Worm (Caenorhabditis elegans) whole organism, mixed stage, embryonic: ENCODE results near the gene ZK512.4.

Experiments
- bed-3 ChIP-seq: fragments of 200-800 bp; sonication (Bioruptor generic); optimal IDR thresholded peaks from 3 replicates; lab custom pipeline; 2018; ENCODE audit warnings: mild to moderate bottlenecking, missing genetic modification characterization, moderate library complexity, missing compliant biosample characterization
- blmp-1 ChIP-seq: fragments of 150-350 bp; optimal IDR thresholded peaks from 2 replicates; lab custom pipeline; 2014; ENCODE audit warnings: missing biosample characterization, missing genetic modification characterization
- ceh-39 ChIP-seq: fragments of 150-350 bp; optimal IDR thresholded peaks from 2 replicates; lab custom pipeline; 2014; ENCODE audit warnings: missing biosample characterization, missing genetic modification characterization
- ceh-43 ChIP-seq: fragments of 200-800 bp; sonication (Bioruptor generic); optimal IDR thresholded peaks from 2 replicates; lab custom pipeline; 2018; ENCODE audit warnings: mild to moderate bottlenecking, missing genetic modification characterization, moderate library complexity, missing compliant biosample characterization
- ceh-83 ChIP-seq: fragments of 200-800 bp; sonication (Bioruptor generic); optimal IDR thresholded peaks from 2 replicates; lab custom pipeline; 2018; ENCODE audit warnings: mild to moderate bottlenecking, missing genetic modification characterization, missing compliant biosample characterization
- ces-1 ChIP-seq: fragments of 150-350 bp; optimal IDR thresholded peaks from 2 replicates; lab custom pipeline; 2014; ENCODE audit warnings: missing biosample characterization, missing genetic modification reagents, missing genetic modification characterization
- cnd-1 ChIP-seq: fragments of 200-800 bp; sonication (Bioruptor generic); optimal IDR thresholded peaks from 2 replicates; lab custom pipeline; 2018; ENCODE audit warnings: mild to moderate bottlenecking, missing genetic modification characterization, missing compliant biosample characterization
- drap-1 ChIP-seq: fragments of 200-800 bp; sonication (Bioruptor generic); optimal IDR thresholded peaks from 3 replicates; lab custom pipeline; 2018; ENCODE audit warnings: mild to moderate bottlenecking, missing genetic modification characterization, missing compliant biosample characterization
- elt-1 ChIP-seq: sonication (generic microtip); optimal IDR thresholded peaks from 2 replicates; lab custom pipeline; 2017; ENCODE audit warnings: missing genetic modification characterization, mild to moderate bottlenecking, missing compliant biosample characterization, antibody characterized with exemption, moderate library complexity, borderline replicate concordance; ENCODE audit not compliant: insufficient read depth
- elt-3 ChIP-seq: fragments of 150-350 bp; optimal IDR thresholded peaks from 2 replicates; lab custom pipeline; 2014; ENCODE audit warnings: missing biosample characterization, missing genetic modification characterization
- flh-1 ChIP-seq: fragments of 200-800 bp; sonication (Bioruptor generic); optimal IDR thresholded peaks from 2 replicates; lab custom pipeline; 2018; ENCODE audit warnings: mild to moderate bottlenecking, missing genetic modification characterization, moderate library complexity, missing compliant biosample characterization
- ham-2 ChIP-seq: fragments of 200-800 bp; sonication (Bioruptor generic); optimal IDR thresholded peaks from 2 replicates; lab custom pipeline; 2018; ENCODE audit warnings: mild to moderate bottlenecking, missing genetic modification characterization, missing compliant biosample characterization
- hlh-1 ChIP-seq: fragments of 150-350 bp; optimal IDR thresholded peaks from 2 replicates; lab custom pipeline; 2014; ENCODE audit warnings: missing biosample characterization, missing genetic modification reagents, missing genetic modification characterization
- lin-13 ChIP-seq: fragments of 150-350 bp; optimal IDR thresholded peaks from 2 replicates; lab custom pipeline; 2014; ENCODE audit warnings: missing biosample characterization, missing genetic modification characterization
- lin-32 ChIP-seq: fragments of 200-800 bp; sonication (Bioruptor generic); optimal IDR thresholded peaks from 2 replicates; lab custom pipeline; 2018; ENCODE audit warnings: mild to moderate bottlenecking, missing genetic modification characterization, missing compliant biosample characterization
- lsy-2 ChIP-seq: fragments of 150-350 bp; optimal IDR thresholded peaks from 2 replicates; lab custom pipeline; 2014; ENCODE audit warnings: missing biosample characterization, missing genetic modification characterization
- mab-5 ChIP-seq: fragments of 150-350 bp; optimal IDR thresholded peaks from 2 replicates; lab custom pipeline; 2014; ENCODE audit warnings: missing biosample characterization, missing genetic modification characterization
- mep-1 ChIP-seq: fragments of 150-350 bp; optimal IDR thresholded peaks from 2 replicates; lab custom pipeline; 2017; ENCODE audit warnings: missing biosample characterization, missing genetic modification reagents, missing genetic modification characterization, inconsistent platforms
- mls-2 ChIP-seq: sonication (generic microtip); optimal IDR thresholded peaks from 2 replicates; lab custom pipeline; 2016; ENCODE audit warnings: mild to moderate bottlenecking, missing genetic modification characterization, moderate library complexity, missing compliant biosample characterization
- nhr-12 ChIP-seq: fragments of 150-350 bp; optimal IDR thresholded peaks from 2 replicates; lab custom pipeline; 2014; ENCODE audit warnings: missing biosample characterization, missing genetic modification characterization
- nhr-2 ChIP-seq: fragments of 150-350 bp; optimal IDR thresholded peaks from 2 replicates; lab custom pipeline; 2014; ENCODE audit warnings: missing biosample characterization, missing genetic modification characterization
- nhr-237 ChIP-seq: fragments of 150-350 bp; optimal IDR thresholded peaks from 2 replicates; lab custom pipeline; 2014; ENCODE audit warnings: missing biosample characterization, missing genetic modification characterization
- nhr-28 ChIP-seq: fragments of 150-350 bp; optimal IDR thresholded peaks from 2 replicates; lab custom pipeline; 2014; ENCODE audit warnings: missing biosample characterization, missing genetic modification characterization
- nhr-76 ChIP-seq: sonication (generic microtip); optimal IDR thresholded peaks from 2 replicates; lab custom pipeline; 2017; ENCODE audit warnings: missing biosample characterization, missing genetic modification characterization
- pha-4 ChIP-seq: fragments of 150-350 bp; optimal IDR thresholded peaks from 2 replicates; lab custom pipeline; 2018; ENCODE audit warnings: missing biosample characterization, missing genetic modification reagents, missing genetic modification characterization
- sem-2 ChIP-seq: fragments of 200-800 bp; sonication (Bioruptor generic); optimal IDR thresholded peaks from 2 replicates; lab custom pipeline; 2018; ENCODE audit warnings: mild to moderate bottlenecking, missing genetic modification characterization, missing compliant biosample characterization
- snpc-4 ChIP-seq: fragments of 150-350 bp; optimal IDR thresholded peaks from 2 replicates; lab custom pipeline; 2014; ENCODE audit warnings: missing biosample characterization, missing genetic modification characterization
- sptf-1 ChIP-seq: sonication (generic microtip); optimal IDR thresholded peaks from 2 replicates; lab custom pipeline; 2017; ENCODE audit warnings: mild to moderate bottlenecking, missing genetic modification characterization, moderate library complexity, missing compliant biosample characterization
- tbx-8 ChIP-seq: fragments of 200-800 bp; sonication (Bioruptor generic); optimal IDR thresholded peaks from 2 replicates; lab custom pipeline; 2018; ENCODE audit warnings: mild to moderate bottlenecking, missing genetic modification characterization, moderate library complexity, missing compliant biosample characterization
- unc-120 ChIP-seq: sonication (generic microtip); optimal IDR thresholded peaks from 2 replicates; lab custom pipeline; 2017; ENCODE audit warnings: missing genetic modification characterization, missing compliant biosample characterization; ENCODE audit not compliant: poor library complexity, severe bottlenecking
- unc-39 ChIP-seq: fragments of 150-350 bp; optimal IDR thresholded peaks from 2 replicates; lab custom pipeline; 2014; ENCODE audit warnings: missing biosample characterization, missing genetic modification characterization
- unc-62 ChIP-seq: fragments of 150-350 bp; optimal IDR thresholded peaks from 2 replicates; lab custom pipeline; 2014; ENCODE audit warnings: missing biosample characterization, missing genetic modification reagents, missing genetic modification characterization
- zip-8 ChIP-seq: fragments of 150-350 bp; optimal IDR thresholded peaks from 2 replicates; lab custom pipeline; 2014; ENCODE audit warnings: missing biosample characterization, missing genetic modification characterization
- ztf-11 ChIP-seq: fragments of 150-350 bp; optimal IDR thresholded peaks from 2 replicates; lab custom pipeline; 2014; ENCODE audit warnings: missing biosample characterization, missing genetic modification characterization

The ZK512.4 gene

ce11 chrIII:9143911-9144310 lies 1.2 kb upstream of the ZK512.4 start, which contains the start of gene ZK512.11:
Gene ZK512.11, plus strand, starts transcription at chrIII:9144211.
- TF ChIP-seq ces-1 (GFP tag; lab: Kevin White, UChicago) (peak; percentile 74), snpc-4 (tag; lab: Kevin White, UChicago) (no peak)

DNA sequence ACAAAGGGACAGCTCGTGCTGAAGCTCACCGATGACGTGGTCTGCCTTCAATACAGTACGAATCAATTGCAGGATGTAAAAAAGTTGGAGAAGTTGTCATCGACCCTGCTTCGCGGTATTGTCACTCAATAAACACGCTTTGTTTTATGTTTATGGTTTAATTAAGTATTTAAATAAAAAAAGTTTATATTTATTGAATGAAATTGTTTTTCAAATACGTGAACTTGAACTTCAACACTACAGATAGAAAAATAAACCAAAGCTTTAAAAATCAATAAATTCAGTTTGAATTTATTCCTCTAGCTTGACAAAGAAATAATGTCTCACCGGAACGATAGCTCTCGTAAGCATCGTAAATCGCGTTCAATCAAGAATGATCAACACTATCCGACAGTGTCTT lies 625 bp downstream of the ZK512.4 start, which contains the start of gene ZK512.8:
Gene ZK512.8 (plus strand): TSS at position 301 of the 400 bp plus-strand sequence.
- TF ChIP-seq zip-8 (tag; lab: Kevin White, UChicago) (no peak), ces-1 (GFP tag; lab: Kevin White, UChicago) (no peak), tbx-8 (no peak), blmp-1 (no peak), ham-2 (GFP tag; lab: Kevin White, UChicago) (no peak), elt-3 (tag; lab: Kevin White, UChicago) (no peak), elt-1 (tag; lab: Kevin White, UChicago) (no peak), flh-1 (GFP tag; lab: Kevin White, UChicago) (no peak), cnd-1 (no peak), sem-2 (GFP tag; lab: Kevin White, UChicago) (no peak), nhr-237 (tag; lab: Kevin White, UChicago) (no peak), unc-62 (GFP tag; lab: Kevin White, UChicago) (no peak), mep-1 (tag; lab: Kevin White, UChicago) (no peak), unc-39 (tag; lab: Kevin White, UChicago) (no peak), snpc-4 (tag; lab: Kevin White, UChicago) (no peak), ceh-39 (no peak), ceh-83 (GFP tag; lab: Kevin White, UChicago) (no peak)

DNA sequence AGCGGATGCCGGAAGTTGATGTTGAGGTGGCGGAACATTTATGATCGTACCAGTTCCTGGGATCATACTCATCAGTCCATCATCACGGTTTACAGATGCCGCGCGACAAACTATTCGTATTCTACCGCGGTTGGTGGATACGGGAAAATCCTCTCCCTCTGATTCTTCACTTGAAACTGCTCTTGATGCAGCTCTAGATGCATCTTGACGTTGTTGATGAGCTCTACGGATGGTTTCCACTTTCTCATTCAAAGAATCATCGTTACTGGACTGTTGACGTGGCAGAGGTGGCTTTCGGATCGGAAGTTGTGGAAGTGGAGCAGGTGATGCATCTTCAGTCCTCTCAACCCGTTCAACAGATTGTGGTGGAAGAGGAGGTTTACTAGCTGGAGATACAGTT lies 4.0 kb downstream of the ZK512.4 start:
- TF ChIP-seq nhr-2 (tag; lab: Kevin White, UChicago) (no peak), ham-2 (GFP tag; lab: Kevin White, UChicago) (no peak), lsy-2 (no peak), nhr-28 (tag; lab: Kevin White, UChicago) (no peak), snpc-4 (tag; lab: Kevin White, UChicago) (no peak), drap-1 (GFP tag; lab: Kevin White, UChicago) (no peak), blmp-1 (no peak), nhr-237 (tag; lab: Kevin White, UChicago) (no peak), ces-1 (GFP tag; lab: Kevin White, UChicago) (no peak), mab-5 (tag; lab: Kevin White, UChicago) (no peak), unc-62 (GFP tag; lab: Kevin White, UChicago) (no peak), flh-1 (GFP tag; lab: Kevin White, UChicago) (no peak), ceh-83 (GFP tag; lab: Kevin White, UChicago) (no peak), lin-32 (GFP tag; lab: Kevin White, UChicago) (no peak), hlh-1 (tag; lab: Kevin White, UChicago) (no peak), sem-2 (GFP tag; lab: Kevin White, UChicago) (no peak), nhr-12 (tag; lab: Kevin White, UChicago) (no peak), lin-13 (tag; lab: Kevin White, UChicago) (no peak), mls-2 (tag; lab: Kevin White, UChicago) (no peak), nhr-76 (no peak)

- TF ChIP-seq mls-2 (tag; lab: Kevin White, UChicago) (no peak), nhr-76 (no peak), lsy-2 (no peak), mep-1 (tag; lab: Kevin White, UChicago) (no peak), pha-4 (tag; lab: Kevin White, UChicago) (no peak), unc-39 (tag; lab: Kevin White, UChicago) (no peak), nhr-28 (tag; lab: Kevin White, UChicago) (no peak), elt-3 (tag; lab: Kevin White, UChicago) (no peak), sem-2 (GFP tag; lab: Kevin White, UChicago) (no peak), mab-5 (tag; lab: Kevin White, UChicago) (no peak), ces-1 (GFP tag; lab: Kevin White, UChicago) (no peak), elt-1 (tag; lab: Kevin White, UChicago) (no peak), unc-120 (tag; lab: Kevin White, UChicago) (peak; percentile 53), ceh-43 (GFP tag; lab: Kevin White, UChicago) (no peak), ceh-83 (GFP tag; lab: Kevin White, UChicago) (no peak), ztf-11 (tag; lab: Kevin White, UChicago) (no peak), blmp-1 (no peak), hlh-1 (tag; lab: Kevin White, UChicago) (peak; percentile 34), flh-1 (GFP tag; lab: Kevin White, UChicago) (no peak), nhr-237 (tag; lab: Kevin White, UChicago) (no peak), sptf-1 (no peak), bed-3 (GFP tag; lab: Kevin White, UChicago) (no peak), unc-62 (GFP tag; lab: Kevin White, UChicago) (peak; percentile 5), tbx-8 (no peak), snpc-4 (tag; lab: Kevin White, UChicago) (no peak)
- TF ChIP-seq, all 35 proteins: peak for 3
These were observed 6.6 kb downstream of the ZK512.4 start for ce11 chrIII:9151782-9152181.
